Worm (Caenorhabditis elegans) whole organism, L4 larva: ENCODE measurements around the gene anmt-1.

Experiments
- D1046.2 ChIP-seq: fragments of 200-800 bp; sonication (Bioruptor generic); IDR thresholded peaks from 2 replicates; pipeline ENCODE4 v1.3.6; 2022; ENCODE audit warnings: missing genetic modification characterization, missing compliant biosample characterization
- F26F4.8 ChIP-seq: fragments of 200-800 bp; sonication (Bioruptor generic); conservative IDR thresholded peaks from 2 replicates; pipeline ENCODE4 v1.3.6; 2022; ENCODE audit warnings: missing genetic modification characterization, missing compliant biosample characterization
- F44E2.7 ChIP-seq: fragments of 200-800 bp; sonication (Bioruptor generic); IDR thresholded peaks from 2 replicates; pipeline ENCODE4 v2.1.2; 2022; ENCODE audit warnings: missing genetic modification characterization, missing compliant biosample characterization
- F49E8.2 ChIP-seq: sonication (generic microtip); optimal IDR thresholded peaks from 2 replicates; lab custom pipeline; 2016; ENCODE audit warnings: missing compliant biosample characterization, mild to moderate bottlenecking, missing genetic modification characterization, borderline replicate concordance
- R02D3.7 ChIP-seq: fragments of 150-350 bp; sonication (generic microtip); optimal IDR thresholded peaks from 3 replicates; lab custom pipeline; 2014; ENCODE audit warnings: missing biosample characterization, missing genetic modification characterization
- T20F7.1 ChIP-seq: fragments of 200-800 bp; sonication (Bioruptor generic); optimal IDR thresholded peaks from 2 replicates; lab custom pipeline; 2018; ENCODE audit warnings: mild to moderate bottlenecking, missing genetic modification characterization, missing compliant biosample characterization
- Y48G9A.11 ChIP-seq: fragments of 200-800 bp; sonication (Bioruptor generic); IDR thresholded peaks from 2 replicates; pipeline ENCODE4 v1.3.6; 2022; ENCODE audit warnings: missing genetic modification reagents, missing genetic modification characterization, missing compliant biosample characterization
- Y5F2A.4 ChIP-seq: fragments of 200-800 bp; sonication (Bioruptor generic); optimal IDR thresholded peaks from 2 replicates; lab custom pipeline; 2018; ENCODE audit warnings: mild to moderate bottlenecking, missing genetic modification characterization, missing compliant biosample characterization
- ZK337.2 ChIP-seq: fragments of 200-800 bp; sonication (Bioruptor generic); IDR thresholded peaks from 2 replicates; pipeline ENCODE4 v1.3.6; 2022; ENCODE audit warnings: missing genetic modification reagents, missing genetic modification characterization, missing compliant biosample characterization
- aha-1 ChIP-seq: fragments of 150-350 bp; peaks from one replicate; lab custom pipeline; 2014; ENCODE audit warnings: missing biosample characterization, missing genetic modification characterization
- attf-4 ChIP-seq: sonication (generic microtip); optimal IDR thresholded peaks from 3 replicates; lab custom pipeline; 2017; ENCODE audit warnings: missing biosample characterization, missing genetic modification characterization
- ceh-20 ChIP-seq: fragments of 200-800 bp; sonication (Bioruptor generic); IDR thresholded peaks from 2 replicates; pipeline ENCODE4 v1.3.6; 2022; ENCODE audit warnings: missing genetic modification reagents, missing genetic modification characterization, missing compliant biosample characterization
- ceh-32 ChIP-seq: sonication (generic microtip); optimal IDR thresholded peaks from 2 replicates; lab custom pipeline; 2016; ENCODE audit warnings: mild to moderate bottlenecking, missing genetic modification characterization, missing compliant biosample characterization; ENCODE audit not compliant: poor library complexity
- ceh-82 ChIP-seq: sonication (generic microtip); optimal IDR thresholded peaks from 2 replicates; lab custom pipeline; 2017; ENCODE audit warnings: missing biosample characterization, missing genetic modification characterization
- ces-1 ChIP-seq: fragments of 150-350 bp; sonication (generic microtip); optimal IDR thresholded peaks from 4 replicates; lab custom pipeline; 2014; ENCODE audit warnings: missing biosample characterization, missing genetic modification reagents, missing genetic modification characterization
- daf-16 ChIP-seq, 3 experiments: sonication (generic microtip); optimal IDR thresholded peaks; 2 replicates each; lab custom pipeline; 2016 to 2017; ENCODE audit warnings: missing genetic modification characterization in 3 of 3, missing genetic modification reagents in 3 of 3, mild to moderate bottlenecking in 2 of 3, missing compliant biosample characterization in 2 of 3, missing biosample characterization in 1 of 3, moderate library complexity in 1 of 3
- dmd-8 ChIP-seq: fragments of 200-800 bp; sonication (Bioruptor generic); IDR thresholded peaks from 2 replicates; pipeline ENCODE4 v1.3.6; 2022; ENCODE audit warnings: missing genetic modification characterization, missing compliant biosample characterization
- dmd-9 ChIP-seq: fragments of 200-800 bp; sonication (Bioruptor generic); IDR thresholded peaks from 2 replicates; pipeline ENCODE4 v1.3.6; 2022; ENCODE audit warnings: missing genetic modification reagents, missing genetic modification characterization, missing compliant biosample characterization
- dve-1 ChIP-seq: sonication (generic microtip); optimal IDR thresholded peaks from 2 replicates; lab custom pipeline; 2017; ENCODE audit warnings: antibody characterized with exemption, mild to moderate bottlenecking, missing genetic modification characterization, missing compliant biosample characterization; ENCODE audit not compliant: insufficient read depth
- egl-43 ChIP-seq: fragments of 200-800 bp; sonication (Bioruptor generic); IDR thresholded peaks from 2 replicates; pipeline ENCODE4 v1.3.6; 2022; ENCODE audit warnings: missing genetic modification reagents, missing genetic modification characterization, missing compliant biosample characterization
- gei-8 ChIP-seq: fragments of 200-800 bp; sonication (Bioruptor generic); optimal IDR thresholded peaks from 2 replicates; lab custom pipeline; 2018; ENCODE audit warnings: mild to moderate bottlenecking, missing genetic modification characterization, missing compliant biosample characterization
- hif-1 ChIP-seq, 2 experiments: sonication (generic microtip); optimal IDR thresholded peaks; 2 replicates each; lab custom pipeline; 2016 to 2017; ENCODE audit warnings: missing compliant biosample characterization in 2 of 2, missing genetic modification characterization in 2 of 2, missing genetic modification reagents in 2 of 2, missing genotype in 2 of 2, mild to moderate bottlenecking in 1 of 2
- lim-7 ChIP-seq: fragments of 200-800 bp; sonication (Bioruptor generic); IDR thresholded peaks from 2 replicates; pipeline ENCODE4 v1.3.6; 2022; ENCODE audit warnings: missing genetic modification characterization, missing compliant biosample characterization
- lin-1 ChIP-seq: fragments of 200-800 bp; sonication (Bioruptor generic); IDR thresholded peaks from 2 replicates; pipeline ENCODE4 v1.3.6; 2022; ENCODE audit warnings: missing genetic modification reagents, missing genetic modification characterization, missing compliant biosample characterization
- lin-29 ChIP-seq: fragments of 200-800 bp; sonication (Bioruptor generic); IDR thresholded peaks from 2 replicates; pipeline ENCODE4 v1.3.6; 2022; ENCODE audit warnings: missing genetic modification reagents, missing genetic modification characterization, missing compliant biosample characterization
- lir-3 ChIP-seq: sonication (generic microtip); optimal IDR thresholded peaks from 2 replicates; lab custom pipeline; 2016; ENCODE audit warnings: mild to moderate bottlenecking, missing genetic modification characterization, missing compliant biosample characterization
- madf-5 ChIP-seq, 2 experiments: fragments of 200-800 bp; sonication (Bioruptor generic); IDR thresholded peaks; 2 replicates each; pipeline ENCODE4 v1.3.6; 2022; ENCODE audit warnings: missing compliant biosample characterization in 2 of 2, missing genetic modification characterization in 2 of 2
- mdl-1 ChIP-seq, 2 experiments: fragments of 150-350 bp in 1 of 2; sonication (generic microtip) in 1 of 2; optimal IDR thresholded peaks; 2 replicates each; lab custom pipeline; 2014 to 2017; ENCODE audit warnings: missing biosample characterization in 2 of 2, missing genetic modification characterization in 2 of 2
- mes-2 ChIP-seq: sonication (generic microtip); optimal IDR thresholded peaks from 2 replicates; lab custom pipeline; 2016; ENCODE audit warnings: missing genotype, mild to moderate bottlenecking, missing genetic modification characterization, missing compliant biosample characterization; ENCODE audit not compliant: poor library complexity, severe bottlenecking
- mxl-2 ChIP-seq: fragments of 200-800 bp; sonication (Bioruptor generic); conservative IDR thresholded peaks from 2 replicates; pipeline ENCODE4 v1.3.6; 2022; ENCODE audit warnings: missing genetic modification reagents, missing genetic modification characterization, missing compliant biosample characterization
- mxl-3 ChIP-seq: fragments of 200-800 bp; sonication (Bioruptor generic); optimal IDR thresholded peaks from 2 replicates; lab custom pipeline; 2018; ENCODE audit warnings: mild to moderate bottlenecking, missing genetic modification characterization, missing compliant biosample characterization
- nhr-10 ChIP-seq: fragments of 150-350 bp; optimal IDR thresholded peaks from 2 replicates; lab custom pipeline; 2014; ENCODE audit warnings: missing biosample characterization, missing genetic modification characterization
- nhr-102 ChIP-seq: sonication (generic microtip); optimal IDR thresholded peaks from 2 replicates; lab custom pipeline; 2016; ENCODE audit warnings: mild to moderate bottlenecking, missing genetic modification characterization, moderate library complexity, missing compliant biosample characterization
- nhr-11 ChIP-seq: fragments of 150-350 bp; optimal IDR thresholded peaks from 2 replicates; lab custom pipeline; 2014; ENCODE audit warnings: missing biosample characterization, missing genetic modification characterization
- nhr-28 ChIP-seq: fragments of 150-350 bp; optimal IDR thresholded peaks from 2 replicates; lab custom pipeline; 2014; ENCODE audit warnings: missing biosample characterization, missing genetic modification characterization
- nhr-76 ChIP-seq: fragments of 150-350 bp; optimal IDR thresholded peaks from 2 replicates; lab custom pipeline; 2014; ENCODE audit warnings: missing biosample characterization, missing genetic modification characterization
- nhr-77 ChIP-seq: fragments of 150-350 bp; optimal IDR thresholded peaks from 2 replicates; lab custom pipeline; 2014; ENCODE audit warnings: missing biosample characterization, missing genetic modification characterization
- php-3 ChIP-seq: fragments of 200-800 bp; sonication (Bioruptor generic); IDR thresholded peaks from 2 replicates; pipeline ENCODE4 v1.3.6; 2022; ENCODE audit warnings: missing genetic modification reagents, missing genetic modification characterization, missing compliant biosample characterization
- rbr-2 ChIP-seq: sonication (generic microtip); optimal IDR thresholded peaks from 2 replicates; lab custom pipeline; 2016; ENCODE audit warnings: missing genotype, missing genetic modification characterization, missing compliant biosample characterization
- saeg-2 ChIP-seq: fragments of 200-800 bp; sonication (Bioruptor generic); IDR thresholded peaks from 2 replicates; pipeline ENCODE4 v1.3.6; 2022; ENCODE audit warnings: missing genetic modification reagents, missing genetic modification characterization, missing compliant biosample characterization
- sdz-12 ChIP-seq: fragments of 200-800 bp; sonication (Bioruptor generic); optimal IDR thresholded peaks from 2 replicates; lab custom pipeline; 2018; ENCODE audit warnings: mild to moderate bottlenecking, missing genetic modification characterization, missing compliant biosample characterization
- snpc-1.2 ChIP-seq: fragments of 200-800 bp; sonication (Bioruptor generic); IDR thresholded peaks from 2 replicates; pipeline ENCODE4 v1.3.6; 2022; ENCODE audit warnings: missing genetic modification reagents, missing genetic modification characterization, missing compliant biosample characterization
- spr-1 ChIP-seq: sonication (generic microtip); optimal IDR thresholded peaks from 2 replicates; lab custom pipeline; 2016; ENCODE audit warnings: mild to moderate bottlenecking, missing genetic modification characterization, missing compliant biosample characterization
- spr-3 ChIP-seq: fragments of 200-800 bp; sonication (Bioruptor generic); optimal IDR thresholded peaks from 2 replicates; lab custom pipeline; 2018; ENCODE audit warnings: mild to moderate bottlenecking, missing genetic modification characterization, missing compliant biosample characterization
- tag-97 ChIP-seq: fragments of 200-800 bp; sonication (Bioruptor generic); IDR thresholded peaks from 2 replicates; pipeline ENCODE4 v1.3.6; 2022; ENCODE audit warnings: missing genetic modification characterization, missing compliant biosample characterization
- tra-1 ChIP-seq: fragments of 200-800 bp; sonication (Bioruptor generic); IDR thresholded peaks from 2 replicates; pipeline ENCODE4 v1.3.6; 2022; ENCODE audit warnings: missing genetic modification reagents, missing genetic modification characterization, missing compliant biosample characterization
- unc-62 ChIP-seq, 3 experiments: fragments of 150-350 bp in 1 of 3; sonication (generic microtip); optimal IDR thresholded peaks in 2 of 3; peaks in 1 of 3; 1 replicate in 1 of 3; 2 replicates in 2 of 3; lab custom pipeline; 2014 to 2017; ENCODE audit warnings: missing biosample characterization in 3 of 3, missing genetic modification characterization in 3 of 3, missing genetic modification reagents in 3 of 3, missing genotype in 1 of 3
- zfp-3 ChIP-seq: fragments of 200-800 bp; sonication (Bioruptor generic); conservative IDR thresholded peaks from 2 replicates; pipeline ENCODE4 v1.3.6; 2022; ENCODE audit warnings: missing genetic modification reagents, missing genetic modification characterization, missing compliant biosample characterization
- zip-11 ChIP-seq: fragments of 200-800 bp; sonication (Bioruptor generic); IDR thresholded peaks from 2 replicates; pipeline ENCODE4 v1.3.6; 2022; ENCODE audit warnings: missing genetic modification characterization, missing compliant biosample characterization
- ztf-11 ChIP-seq: fragments of 150-350 bp; optimal IDR thresholded peaks from 2 replicates; lab custom pipeline; 2014; ENCODE audit warnings: missing biosample characterization, missing genetic modification characterization
- ztf-7 ChIP-seq: fragments of 150-350 bp; optimal IDR thresholded peaks from 2 replicates; lab custom pipeline; 2014; ENCODE audit warnings: missing biosample characterization, missing genetic modification characterization

anmt-1 gene

ce11 chrIII:8656957-8657356 lies 27.7 kb upstream of the anmt-1 start:
- TF ChIP-seq ceh-82 (tag; lab: Kevin White, UChicago), result no peak
- TF ChIP-seq Y5F2A.4 (GFP tag; lab: Kevin White, UChicago), result no peak
- no peak for TF ChIP-seq hif-1 (tag; optimal IDR thresholded peaks at IDR 0.05; lab: Kevin White, UChicago)
- peak; percentile 94 for TF ChIP-seq dve-1 (tag; lab: Kevin White, UChicago)
- TF ChIP-seq Y48G9A.11, result no peak
- no peak for TF ChIP-seq F26F4.8 (GFP tag; lab: Robert Waterston, UW)
- TF ChIP-seq ceh-20 (GFP tag; lab: Robert Waterston, UW), result peak; percentile 56; the same call in 1 of the 2 replicates
- no peak for TF ChIP-seq gei-8 (GFP tag; lab: Kevin White, UChicago)
- TF ChIP-seq lin-1 (GFP tag; lab: Robert Waterston, UW), result peak; percentile 33; the same call in 1 of the 2 replicates
- no peak for TF ChIP-seq egl-43 (GFP tag; lab: Robert Waterston, UW)
- TF ChIP-seq php-3 (GFP tag; lab: Robert Waterston, UW), result peak; percentile 77
- no peak for TF ChIP-seq mes-2
- no peak for TF ChIP-seq nhr-11
- TF ChIP-seq mxl-3 (GFP tag; lab: Kevin White, UChicago), result peak; percentile 33
- TF ChIP-seq ceh-32 (tag; lab: Kevin White, UChicago), result no peak
- no peak for TF ChIP-seq lim-7 (GFP tag; lab: Robert Waterston, UW)
- TF ChIP-seq spr-1 (tag; lab: Kevin White, UChicago), result no peak
- TF ChIP-seq zfp-3 (GFP tag; lab: Robert Waterston, UW), result no peak
- no peak for TF ChIP-seq lir-3 (tag; lab: Kevin White, UChicago)
- TF ChIP-seq attf-4, result no peak
- no peak for TF ChIP-seq saeg-2 (GFP tag; lab: Robert Waterston, UW)
- no peak for TF ChIP-seq rbr-2 (tag; lab: Kevin White, UChicago)
- 0 out of 2 replicates have a peak, but pooled peaks have one; percentile 41 for TF ChIP-seq tra-1 (GFP tag; lab: Robert Waterston, UW)
- no peak for TF ChIP-seq zip-11 (GFP tag; lab: Robert Waterston, UW)
- TF ChIP-seq D1046.2 (GFP tag; lab: Robert Waterston, UW), result no peak
- TF ChIP-seq ztf-11 (tag; lab: Kevin White, UChicago), result no peak
- no peak for TF ChIP-seq sdz-12 (GFP tag; lab: Kevin White, UChicago)
- no peak for TF ChIP-seq madf-5 (GFP tag; IDR thresholded peaks at IDR 0.05; lab: Robert Waterston, UW)
- no peak for TF ChIP-seq ZK337.2
- no peak for TF ChIP-seq ztf-7 (tag; lab: Kevin White, UChicago)
- TF ChIP-seq ces-1 (GFP tag; lab: Kevin White, UChicago), result no peak
- no peak for TF ChIP-seq tag-97 (GFP tag; lab: Robert Waterston, UW)
- no peak for TF ChIP-seq spr-3 (GFP tag; lab: Kevin White, UChicago)
- no peak for TF ChIP-seq dmd-8 (GFP tag; lab: Robert Waterston, UW)
- TF ChIP-seq R02D3.7, result no peak
- no peak for TF ChIP-seq F44E2.7 (GFP tag; lab: Robert Waterston, UW)
- TF ChIP-seq nhr-102 (tag; lab: Kevin White, UChicago), result no peak
- TF ChIP-seq mxl-2 (GFP tag; lab: Robert Waterston, UW), result peak; percentile 87
- TF ChIP-seq lin-29 (GFP tag; lab: Robert Waterston, UW), result no peak
- TF ChIP-seq nhr-28, result peak; percentile 88
- TF ChIP-seq F49E8.2 (tag; lab: Kevin White, UChicago), result no peak
- no peak for TF ChIP-seq nhr-10 (tag; lab: Kevin White, UChicago)
- TF ChIP-seq daf-16 (GFP tag; optimal IDR thresholded peaks at IDR 0.05; lab: Kevin White, UChicago), result peak in 1 of 2 experiments; percentile 49
- TF ChIP-seq daf-16 (tag; optimal IDR thresholded peaks at IDR 0.05; lab: Kevin White, UChicago), result peak; percentile 94
- TF ChIP-seq snpc-1.2, result no peak
- peak in 1 of 2 experiments; percentile 64 for TF ChIP-seq mdl-1 (tag; optimal IDR thresholded peaks at IDR 0.05; lab: Kevin White, UChicago)
- TF ChIP-seq nhr-77 (tag; lab: Kevin White, UChicago), result peak; percentile 65
- peak; percentile 44 for TF ChIP-seq T20F7.1 (GFP tag; lab: Kevin White, UChicago)
- no peak for TF ChIP-seq dmd-9 (GFP tag; lab: Robert Waterston, UW)
- TF ChIP-seq aha-1 (tag; lab: Kevin White, UChicago), result peak; percentile 76
- TF ChIP-seq unc-62 (GFP tag; optimal IDR thresholded peaks at IDR 0.05 in 1 of 2; lab: Kevin White, UChicago), result no peak
- no peak for TF ChIP-seq unc-62 (tag; optimal IDR thresholded peaks at IDR 0.05; lab: Kevin White, UChicago)
- no peak for TF ChIP-seq nhr-76
